Worm (Caenorhabditis elegans): ENCODE data around the gene mcm-5.

Gene mcm-5

DNA sequence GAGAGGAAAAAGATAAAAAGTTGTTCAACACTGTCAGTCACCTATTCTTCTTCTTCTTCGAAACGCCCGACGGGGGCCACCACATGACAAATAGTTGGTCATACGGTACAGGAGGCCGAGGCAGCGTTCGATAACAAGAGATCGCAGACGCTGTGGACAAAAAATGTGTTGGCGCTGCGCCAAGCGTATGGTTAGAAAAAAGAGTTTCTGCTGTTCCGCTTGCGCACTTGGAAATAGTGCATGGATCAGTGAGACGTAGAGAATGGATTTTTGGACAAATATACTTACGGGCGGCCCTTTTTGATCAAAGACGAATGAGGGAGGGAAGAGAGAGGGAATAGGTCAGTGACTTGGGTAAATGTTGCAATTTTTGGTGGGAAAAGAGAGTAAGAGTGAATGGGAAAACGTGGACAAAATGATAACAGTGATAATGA is 6.3 kb downstream of the mcm-5 start:
- TF ChIP-seq ets-7 (tag; optimal IDR thresholded peaks at IDR 0.05) (no peak), F13C5.2 (tag; optimal IDR thresholded peaks at IDR 0.05) (no peak), ama-1 (optimal IDR thresholded peaks at IDR 0.05) (no peak), hmg-4 (GFP tag; optimal IDR thresholded peaks at IDR 0.05) (no peak), tbx-11 (GFP tag; IDR thresholded peaks at IDR 0.05) (no peak)

- TF ChIP-seq tra-4 (tag; optimal IDR thresholded peaks at IDR 0.05) (no peak), tbx-37 (GFP tag; conservative IDR thresholded peaks at IDR 0.05) (no peak), ceh-36 (tag; optimal IDR thresholded peaks at IDR 0.05) (no peak), F13C5.2 (tag; optimal IDR thresholded peaks at IDR 0.05) (no peak), tbx-11 (GFP tag; IDR thresholded peaks at IDR 0.05) (no peak), aly-1 (tag; optimal IDR thresholded peaks at IDR 0.05) (no peak), hmg-4 (GFP tag; optimal IDR thresholded peaks at IDR 0.05) (no peak), ceh-13 (GFP tag; optimal IDR thresholded peaks at IDR 0.05) (no peak), flt-1 (GFP tag; IDR thresholded peaks at IDR 0.05) (no peak), sea-1 (GFP tag; conservative IDR thresholded peaks at IDR 0.05) (no peak), scrt-1 (GFP tag; IDR thresholded peaks at IDR 0.05) (no peak), ets-7 (tag; optimal IDR thresholded peaks at IDR 0.05) (no peak), hmbx-1 (tag; optimal IDR thresholded peaks at IDR 0.05) (no peak), pes-1 (GFP tag; IDR thresholded peaks at IDR 0.05) (no peak), B0310.2 (tag; optimal IDR thresholded peaks at IDR 0.05) (no peak), hnd-1 (tag; optimal IDR thresholded peaks at IDR 0.05) (no peak), ama-1 (optimal IDR thresholded peaks at IDR 0.05) (no peak)
Measured at ce11 chrIII:4283175-4283574, 7.9 kb downstream of the mcm-5 start.

ce11 chrIII:4281955-4282618 is 9.0 kb downstream of the mcm-5 start:
- TF ChIP-seq ets-7 (tag; optimal IDR thresholded peaks at IDR 0.05) (peak; percentile 47), F13C5.2 (tag; optimal IDR thresholded peaks at IDR 0.05) (peak; percentile 80), B0310.2 (tag; optimal IDR thresholded peaks at IDR 0.05) (no peak), pes-1 (GFP tag; IDR thresholded peaks at IDR 0.05) (no peak; the same call in 1 of the 2 replicates), ceh-13 (GFP tag; optimal IDR thresholded peaks at IDR 0.05) (peak; percentile 18), hmg-4 (GFP tag; optimal IDR thresholded peaks at IDR 0.05) (peak; percentile 89), aly-1 (tag; optimal IDR thresholded peaks at IDR 0.05) (peak; percentile 59), hnd-1 (tag; optimal IDR thresholded peaks at IDR 0.05) (no peak), sea-1 (GFP tag; conservative IDR thresholded peaks at IDR 0.05) (peak; percentile 32; the same call in 1 of the 2 replicates), tbx-11 (GFP tag; IDR thresholded peaks at IDR 0.05) (no peak; the same call in none of the 2 replicates), scrt-1 (GFP tag; IDR thresholded peaks at IDR 0.05) (no peak), ama-1 (optimal IDR thresholded peaks at IDR 0.05) (no peak), flt-1 (GFP tag; IDR thresholded peaks at IDR 0.05) (0 out of 2 replicates have a peak, but pooled peaks have one; percentile 27), tbx-37 (GFP tag; conservative IDR thresholded peaks at IDR 0.05) (no peak), tra-4 (tag; optimal IDR thresholded peaks at IDR 0.05) (no peak), ceh-36 (tag; optimal IDR thresholded peaks at IDR 0.05) (no peak), hmbx-1 (tag; optimal IDR thresholded peaks at IDR 0.05) (no peak)

- TF ChIP-seq tra-4 (tag; optimal IDR thresholded peaks at IDR 0.05) (peak; percentile 13), pes-1 (GFP tag; IDR thresholded peaks at IDR 0.05) (peak; percentile 49; the same call in 1 of the 2 replicates), sea-1 (GFP tag; conservative IDR thresholded peaks at IDR 0.05) (peak; percentile 83; the same call in 1 of the 2 replicates), aly-1 (tag; optimal IDR thresholded peaks at IDR 0.05) (peak; percentile 78), B0310.2 (tag; optimal IDR thresholded peaks at IDR 0.05) (peak; percentile 41), scrt-1 (GFP tag; IDR thresholded peaks at IDR 0.05) (peak; percentile 51; the same call in 1 of the 2 replicates), ceh-13 (GFP tag; optimal IDR thresholded peaks at IDR 0.05) (no peak), ets-7 (tag; optimal IDR thresholded peaks at IDR 0.05) (peak; percentile 31), hmg-4 (GFP tag; optimal IDR thresholded peaks at IDR 0.05) (peak; percentile 80), F13C5.2 (tag; optimal IDR thresholded peaks at IDR 0.05) (peak; percentile 60), tbx-11 (GFP tag; IDR thresholded peaks at IDR 0.05) (no peak), ceh-36 (tag; optimal IDR thresholded peaks at IDR 0.05) (no peak)
Measured at ce11 chrIII:4280215-4281173, 10.6 kb downstream of the mcm-5 start, which contains the start of gene sup-26. TSS of gene sup-26 (minus strand) at chrIII:4280224.

ce11 chrIII:4278203-4278602 is 12.9 kb downstream of the mcm-5 start:
- TF ChIP-seq ceh-13 (GFP tag; optimal IDR thresholded peaks at IDR 0.05) = no peak
- no peak for TF ChIP-seq hmg-4 (GFP tag; optimal IDR thresholded peaks at IDR 0.05)
- TF ChIP-seq B0310.2 (tag; optimal IDR thresholded peaks at IDR 0.05) = no peak
- no peak for TF ChIP-seq ceh-36 (tag; optimal IDR thresholded peaks at IDR 0.05)
- no peak for TF ChIP-seq flt-1 (GFP tag; IDR thresholded peaks at IDR 0.05)
- TF ChIP-seq sea-1 (GFP tag; conservative IDR thresholded peaks at IDR 0.05) = no peak
- no peak for TF ChIP-seq F13C5.2 (tag; optimal IDR thresholded peaks at IDR 0.05)
- no peak for TF ChIP-seq tra-4 (tag; optimal IDR thresholded peaks at IDR 0.05)
- no peak for TF ChIP-seq tbx-37 (GFP tag; conservative IDR thresholded peaks at IDR 0.05)
- TF ChIP-seq aly-1 (tag; optimal IDR thresholded peaks at IDR 0.05) = no peak
- no peak for TF ChIP-seq tbx-11 (GFP tag; IDR thresholded peaks at IDR 0.05)
- no peak for TF ChIP-seq pes-1 (GFP tag; IDR thresholded peaks at IDR 0.05)
- no peak for TF ChIP-seq hmbx-1 (tag; optimal IDR thresholded peaks at IDR 0.05)
- TF ChIP-seq ama-1 (optimal IDR thresholded peaks at IDR 0.05) = no peak
- no peak for TF ChIP-seq scrt-1 (GFP tag; IDR thresholded peaks at IDR 0.05)
- TF ChIP-seq ets-7 (tag; optimal IDR thresholded peaks at IDR 0.05) = no peak
- TF ChIP-seq hnd-1 (tag; optimal IDR thresholded peaks at IDR 0.05) = no peak

- TF ChIP-seq ama-1 (optimal IDR thresholded peaks at IDR 0.05) = peak; percentile 11
- no peak for TF ChIP-seq tra-4 (tag; optimal IDR thresholded peaks at IDR 0.05)
Measured at ce11 chrIII:4277762-4278161, 13.3 kb downstream of the mcm-5 start.
